Fruit fly (Drosophila melanogaster) Kc167 (cell line): ENCODE results near the gene Pdp1.

Experiments used
- Myc ChIP-seq: fragments of >200 bp; optimal IDR thresholded peaks from 2 replicates; lab custom pipeline; 2017; ENCODE audit warnings: missing external identifiers
- Sin3A ChIP-seq: fragments of >200 bp; optimal IDR thresholded peaks from 2 replicates; lab custom pipeline; 2018; ENCODE audit warnings: missing external identifiers
- h ChIP-seq: fragments of >200 bp; optimal IDR thresholded peaks from 3 replicates; lab custom pipeline; 2018; ENCODE audit warnings: missing external identifiers
- insv ChIP-seq: fragments of >200 bp; optimal IDR thresholded peaks from 3 replicates; lab custom pipeline; 2018; ENCODE audit warnings: missing external identifiers
- psq ChIP-seq: fragments of >200 bp; optimal IDR thresholded peaks from 2 replicates; lab custom pipeline; 2017; ENCODE audit warnings: missing external identifiers
- ttk ChIP-seq: sonication (Bioruptor generic); optimal IDR thresholded peaks from 2 replicates; lab custom pipeline; 2017; ENCODE audit warnings: missing external identifiers

Gene Pdp1

dm6 chr3L:7772160-7772798, 94.9 kb downstream of the Pdp1 start:
- TF ChIP-seq psq (no peak), insv (lab: Kevin White, UChicago) (no peak), h (lab: Kevin White, UChicago) (no peak), Sin3A (lab: Kevin White, UChicago) (no peak), ttk (no peak), Myc (lab: Kevin White, UChicago) (no peak)

DNA sequence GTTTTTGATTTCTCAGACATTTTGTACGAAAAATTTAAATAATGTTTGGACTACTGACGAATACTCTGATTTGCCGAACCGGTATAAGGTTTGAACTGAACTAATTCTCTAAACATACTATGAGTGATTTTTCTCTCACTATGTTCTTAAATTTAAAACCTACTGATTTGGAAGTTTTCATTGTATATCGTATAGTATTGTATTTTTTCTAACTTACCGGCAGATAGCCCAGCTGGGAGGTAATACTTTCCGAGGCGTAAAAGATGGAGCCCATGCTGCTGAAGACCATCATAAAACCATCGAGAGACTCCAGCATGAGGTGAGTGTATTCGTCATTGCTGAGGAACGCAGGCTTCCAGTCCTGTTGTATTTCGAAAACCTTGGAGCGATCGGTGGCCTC, 98.9 kb downstream of the Pdp1 start, which contains the start of gene CG32371:
Gene CG32371 (minus strand): TSS at position 101 of the 400 bp plus-strand sequence.
- TF ChIP-seq Myc (lab: Kevin White, UChicago) (no peak), insv (lab: Kevin White, UChicago) (no peak), h (lab: Kevin White, UChicago) (no peak), psq (no peak), ttk (no peak), Sin3A (lab: Kevin White, UChicago) (no peak)
